Worm (Caenorhabditis elegans) whole organism, midembryonic: ENCODE results near the gene F10A3.12.

ENCODE experiments used
- med-1 ChIP-seq: sonication (generic microtip); optimal IDR thresholded peaks from 2 replicates; lab custom pipeline; 2017; ENCODE audit warnings: missing genetic modification characterization, mild to moderate bottlenecking, missing compliant biosample characterization, antibody characterized with exemption, missing genetic modification reagents; ENCODE audit not compliant: insufficient read depth
- ref-1 ChIP-seq: fragments of 200-800 bp; sonication (Bioruptor generic); conservative IDR thresholded peaks from 2 replicates; pipeline ENCODE4 v1.3.6; 2022; ENCODE audit warnings: missing genetic modification reagents, missing genetic modification characterization, missing compliant biosample characterization

ce11 chrV:16132705-16133104 is 31.1 kb upstream of the F10A3.12 start, which contains the start of gene fbxa-144:
- TF ChIP-seq med-1 (GFP tag; lab: Kevin White, UChicago) (no peak), ref-1 (GFP tag; lab: Robert Waterston, UW) (no peak)
